Fruit fly (Drosophila melanogaster): ENCODE data around the gene Nsf2.

The Nsf2 gene

DNA sequence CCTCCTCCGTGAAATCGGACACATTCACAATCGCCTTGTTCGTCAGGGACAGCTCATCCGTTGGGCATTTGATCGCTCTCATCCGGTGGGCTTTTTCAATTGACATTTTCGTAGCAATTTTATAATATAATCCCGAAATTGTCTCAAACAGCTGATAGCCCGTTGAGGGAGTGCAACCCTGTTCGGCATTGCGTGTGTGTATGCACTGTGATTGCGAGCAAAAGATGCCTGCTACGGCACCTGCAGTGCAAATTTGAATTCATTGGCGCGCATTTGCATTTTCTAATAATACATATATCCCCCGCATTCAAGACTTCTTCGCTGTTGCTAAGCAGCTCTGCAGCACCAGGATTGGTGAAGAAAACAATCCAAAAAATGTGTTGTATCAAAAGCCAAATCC lies at the start of gene Nsf2:
Gene Nsf2 (minus strand): TSS at position 185 of the 400 bp plus-strand sequence.
- TF ChIP-seq Dll (optimal IDR thresholded peaks at IDR 0.05) (no peak), usp (GFP tag; optimal IDR thresholded peaks at IDR 0.05) (no peak), CG8478 (optimal IDR thresholded peaks at IDR 0.05) (no peak), pan (optimal IDR thresholded peaks at IDR 0.05) (no peak), EcR (GFP tag; optimal IDR thresholded peaks at IDR 0.05) (no peak), psq (optimal IDR thresholded peaks at IDR 0.05) (no peak)

dm6 chr3R:13884929-13885328 lies 47.1 kb upstream of the Nsf2 start:
- no peak for TF ChIP-seq pan (optimal IDR thresholded peaks at IDR 0.05)
- no peak for TF ChIP-seq CG8478 (optimal IDR thresholded peaks at IDR 0.05)
- no peak for TF ChIP-seq usp (GFP tag; optimal IDR thresholded peaks at IDR 0.05)
- TF ChIP-seq EcR (GFP tag; optimal IDR thresholded peaks at IDR 0.05) = no peak
- no peak for TF ChIP-seq Dll (optimal IDR thresholded peaks at IDR 0.05)
- TF ChIP-seq psq (optimal IDR thresholded peaks at IDR 0.05) = no peak

DNA sequence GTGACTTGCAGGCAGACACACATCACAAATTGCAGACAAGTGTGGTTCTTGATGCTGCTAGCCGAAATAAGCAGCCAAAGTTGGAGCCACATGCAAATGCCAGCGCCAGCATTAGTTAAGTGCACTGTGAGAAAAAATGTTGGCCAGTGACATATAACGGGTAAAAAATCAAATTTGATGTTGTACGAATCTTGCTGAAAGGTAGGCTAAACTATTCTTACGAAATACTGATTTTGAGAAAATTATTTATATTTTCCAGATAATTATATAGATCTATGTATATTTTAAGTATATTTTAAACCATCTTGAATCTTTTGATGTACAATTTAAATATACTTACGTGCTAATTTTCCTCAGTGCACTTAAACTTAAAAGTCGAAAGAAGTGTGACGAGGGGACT lies 45.6 kb upstream of the Nsf2 start:
- TF ChIP-seq pan (optimal IDR thresholded peaks at IDR 0.05) (no peak), Dll (optimal IDR thresholded peaks at IDR 0.05) (no peak), EcR (GFP tag; optimal IDR thresholded peaks at IDR 0.05) (no peak), psq (optimal IDR thresholded peaks at IDR 0.05) (no peak), usp (GFP tag; optimal IDR thresholded peaks at IDR 0.05) (no peak), CG8478 (optimal IDR thresholded peaks at IDR 0.05) (no peak)

dm6 chr3R:13880872-13881271 lies 43.1 kb upstream of the Nsf2 start:
- TF ChIP-seq usp (GFP tag; optimal IDR thresholded peaks at IDR 0.05) (no peak), pan (optimal IDR thresholded peaks at IDR 0.05) (no peak), EcR (GFP tag; optimal IDR thresholded peaks at IDR 0.05) (no peak), Dll (optimal IDR thresholded peaks at IDR 0.05) (no peak), CG8478 (optimal IDR thresholded peaks at IDR 0.05) (no peak), psq (optimal IDR thresholded peaks at IDR 0.05) (no peak)

DNA sequence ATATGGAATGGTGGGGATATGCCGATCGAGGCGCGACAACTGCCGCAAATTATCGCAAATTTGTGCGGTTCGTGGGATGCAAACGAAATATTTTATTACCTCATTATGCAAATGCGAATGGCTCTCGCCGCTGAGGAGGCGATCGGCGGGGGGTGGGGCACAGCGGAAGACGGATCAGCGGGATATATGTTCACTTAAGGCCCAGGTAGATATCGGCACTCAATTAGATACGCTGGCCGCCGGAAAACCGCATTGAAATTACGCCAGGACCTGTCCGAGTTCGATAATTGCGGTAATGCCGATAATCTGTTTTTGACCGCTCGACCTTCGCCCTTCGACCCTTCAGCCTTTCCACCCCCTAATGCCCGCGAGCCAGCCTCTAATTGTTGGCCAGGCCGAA lies 41.6 kb upstream of the Nsf2 start:
- no peak for TF ChIP-seq EcR (GFP tag; optimal IDR thresholded peaks at IDR 0.05)
- no peak for TF ChIP-seq pan (optimal IDR thresholded peaks at IDR 0.05)
- no peak for TF ChIP-seq psq (optimal IDR thresholded peaks at IDR 0.05)
- TF ChIP-seq usp (GFP tag; optimal IDR thresholded peaks at IDR 0.05) = no peak
- no peak for TF ChIP-seq Dll (optimal IDR thresholded peaks at IDR 0.05)
- no peak for TF ChIP-seq CG8478 (optimal IDR thresholded peaks at IDR 0.05)

DNA sequence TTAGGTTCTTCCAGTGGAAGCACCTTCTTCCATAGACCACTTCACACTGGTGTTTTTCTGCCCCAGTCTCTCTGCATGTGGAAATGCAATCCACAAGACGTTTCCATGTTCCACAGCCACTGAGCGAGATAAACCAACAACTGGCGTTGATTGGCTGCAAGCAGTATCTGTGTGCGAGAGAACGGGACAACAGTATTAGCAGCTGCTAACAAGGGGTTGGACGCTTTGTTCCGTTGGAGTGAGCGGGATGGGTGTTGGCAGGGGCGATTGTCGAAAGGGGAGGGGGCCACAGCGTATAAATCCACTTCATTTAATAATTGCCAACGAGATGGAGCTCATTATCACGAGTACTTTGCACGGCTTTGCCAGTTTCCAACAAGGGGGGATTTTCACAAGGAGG lies 39.3 kb upstream of the Nsf2 start:
- TF ChIP-seq CG8478 (optimal IDR thresholded peaks at IDR 0.05) (peak; percentile 78), EcR (GFP tag; optimal IDR thresholded peaks at IDR 0.05) (no peak)

DNA sequence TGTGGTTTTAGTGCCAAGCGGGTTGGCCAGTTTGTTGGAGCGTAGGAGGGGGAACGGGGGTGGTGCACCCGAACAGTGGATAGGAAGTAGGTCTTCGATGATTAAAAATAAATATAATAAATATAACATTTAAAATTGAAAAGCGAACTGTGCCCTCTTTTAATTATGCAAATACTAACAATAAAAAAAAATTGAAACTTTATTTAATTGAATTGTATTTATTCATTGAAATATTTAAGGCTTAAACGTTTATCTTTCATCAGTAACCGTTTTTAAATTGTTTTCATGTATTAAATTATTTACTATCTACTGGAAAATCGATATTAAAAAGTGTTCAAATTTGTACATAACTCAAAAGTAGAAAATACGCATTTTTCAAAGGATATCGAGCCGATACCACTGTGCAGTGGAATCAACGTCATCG lies 37.7 kb upstream of the Nsf2 start:
- TF ChIP-seq usp (GFP tag; optimal IDR thresholded peaks at IDR 0.05) = no peak
- no peak for TF ChIP-seq EcR (GFP tag; optimal IDR thresholded peaks at IDR 0.05)
- TF ChIP-seq Dll (optimal IDR thresholded peaks at IDR 0.05) = no peak
- no peak for TF ChIP-seq CG8478 (optimal IDR thresholded peaks at IDR 0.05)
- no peak for TF ChIP-seq pan (optimal IDR thresholded peaks at IDR 0.05)
- no peak for TF ChIP-seq psq (optimal IDR thresholded peaks at IDR 0.05)

- TF ChIP-seq CG8478 (optimal IDR thresholded peaks at IDR 0.05) = peak; percentile 92
- no peak for TF ChIP-seq usp (GFP tag; optimal IDR thresholded peaks at IDR 0.05)
- peak; percentile 72 for TF ChIP-seq Dll (optimal IDR thresholded peaks at IDR 0.05)
These were observed 37.2 kb upstream of the Nsf2 start, which contains the start of gene E5 for dm6 chr3R:13874866-13875417. E5 (minus strand) TSS chr3R:13874916.

DNA sequence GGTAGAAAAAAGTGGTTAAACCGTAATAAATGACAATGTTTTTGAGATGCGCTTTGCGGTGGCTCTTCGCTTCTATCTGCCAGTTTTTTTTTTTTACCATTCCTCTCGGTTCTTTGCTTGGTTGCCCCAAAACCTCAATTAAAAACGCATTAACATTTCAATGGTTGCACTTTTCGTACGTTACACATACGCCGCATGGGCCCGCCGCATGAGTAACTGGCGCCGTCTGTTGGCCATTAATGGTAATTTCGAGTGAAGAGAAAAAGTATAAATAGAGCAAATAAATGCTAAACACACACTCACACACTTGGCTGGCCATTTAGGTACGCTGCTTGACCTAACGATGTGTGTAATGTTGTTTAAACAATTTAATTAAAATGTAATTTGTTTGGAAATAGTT lies 34.4 kb upstream of the Nsf2 start:
- TF ChIP-seq pan (optimal IDR thresholded peaks at IDR 0.05) = no peak
- no peak for TF ChIP-seq usp (GFP tag; optimal IDR thresholded peaks at IDR 0.05)
- TF ChIP-seq CG8478 (optimal IDR thresholded peaks at IDR 0.05) = no peak
- TF ChIP-seq EcR (GFP tag; optimal IDR thresholded peaks at IDR 0.05) = no peak
- TF ChIP-seq Dll (optimal IDR thresholded peaks at IDR 0.05) = no peak
- no peak for TF ChIP-seq psq (optimal IDR thresholded peaks at IDR 0.05)

DNA sequence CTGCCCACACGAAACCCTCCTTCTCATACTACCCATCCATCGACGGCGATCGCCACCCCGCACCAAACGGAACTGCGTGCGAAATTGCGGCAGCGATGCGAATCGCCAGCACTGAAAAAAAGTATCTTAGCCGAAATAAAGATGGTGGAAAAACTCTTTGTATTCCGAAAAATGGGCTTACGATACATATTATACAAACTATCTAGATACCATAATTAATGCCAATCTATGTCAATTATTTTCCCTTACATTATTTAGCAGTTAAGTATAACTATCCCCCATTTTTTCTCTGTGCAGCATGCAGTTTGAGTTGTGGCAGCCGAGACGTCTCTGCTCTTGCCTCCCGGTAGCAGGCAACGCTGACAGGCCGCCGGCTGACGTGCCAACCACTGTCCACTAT lies 24.0 kb upstream of the Nsf2 start:
- TF ChIP-seq psq (optimal IDR thresholded peaks at IDR 0.05) = no peak

- TF ChIP-seq psq (optimal IDR thresholded peaks at IDR 0.05) (no peak), EcR (GFP tag; optimal IDR thresholded peaks at IDR 0.05) (no peak), usp (GFP tag; optimal IDR thresholded peaks at IDR 0.05) (no peak), pan (optimal IDR thresholded peaks at IDR 0.05) (no peak), Dll (optimal IDR thresholded peaks at IDR 0.05) (no peak), CG8478 (optimal IDR thresholded peaks at IDR 0.05) (no peak)
These were observed 21.5 kb upstream of the Nsf2 start for dm6 chr3R:13859242-13859641.

DNA sequence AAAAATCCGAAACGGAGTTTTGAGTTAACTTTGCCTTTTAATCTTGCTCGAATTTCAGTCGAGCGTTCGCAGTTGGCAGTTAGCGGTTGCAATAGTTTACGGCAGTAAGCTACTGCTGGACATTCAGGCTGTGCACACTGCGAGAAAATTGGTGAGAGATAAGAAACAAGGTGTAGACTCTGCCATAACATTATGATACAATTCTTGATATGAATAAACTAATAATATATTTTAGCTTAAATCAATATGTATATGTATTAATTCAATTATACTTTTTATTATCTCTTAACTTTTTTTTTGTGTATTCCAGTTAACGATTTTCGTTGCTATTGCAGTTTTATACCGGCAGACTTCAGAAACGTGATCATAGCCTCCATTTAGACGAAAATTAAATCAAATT lies 19.5 kb upstream of the Nsf2 start:
- TF ChIP-seq psq (optimal IDR thresholded peaks at IDR 0.05) = no peak

- TF ChIP-seq pan (optimal IDR thresholded peaks at IDR 0.05) (no peak), Dll (optimal IDR thresholded peaks at IDR 0.05) (no peak), usp (GFP tag; optimal IDR thresholded peaks at IDR 0.05) (no peak), EcR (GFP tag; optimal IDR thresholded peaks at IDR 0.05) (no peak), psq (optimal IDR thresholded peaks at IDR 0.05) (no peak), CG8478 (optimal IDR thresholded peaks at IDR 0.05) (no peak)
These were observed 17.6 kb upstream of the Nsf2 start, which contains the start of gene CG14362 for dm6 chr3R:13855354-13855753. CG14362 (minus strand) TSS chr3R:13855454.

DNA sequence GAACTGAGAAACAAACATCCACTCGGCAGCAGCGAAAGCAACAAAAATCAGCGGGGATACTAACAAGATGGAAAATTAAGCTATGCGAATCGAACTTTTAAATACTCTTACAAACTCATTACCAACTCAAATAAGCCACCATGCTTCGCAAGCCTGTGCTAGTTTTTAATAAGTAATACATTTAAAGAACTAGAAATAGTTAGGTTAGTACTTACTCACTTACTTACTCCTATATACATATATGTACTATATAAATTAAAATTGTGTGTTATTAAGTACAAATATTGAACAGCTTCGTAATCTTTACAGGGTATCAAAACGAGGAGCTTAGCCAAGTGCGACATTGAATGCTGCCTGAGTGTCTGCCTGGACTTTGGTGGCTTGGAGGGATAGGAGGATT lies 13.2 kb upstream of the Nsf2 start:
- TF ChIP-seq usp (GFP tag; optimal IDR thresholded peaks at IDR 0.05) = no peak
- TF ChIP-seq CG8478 (optimal IDR thresholded peaks at IDR 0.05) = no peak
- no peak for TF ChIP-seq EcR (GFP tag; optimal IDR thresholded peaks at IDR 0.05)
- no peak for TF ChIP-seq pan (optimal IDR thresholded peaks at IDR 0.05)
- TF ChIP-seq psq (optimal IDR thresholded peaks at IDR 0.05) = no peak
- TF ChIP-seq Dll (optimal IDR thresholded peaks at IDR 0.05) = no peak

All from whole organism.